Fruit fly (Drosophila melanogaster): Measurements from ENCODE around the gene Jon66Ci.

Gene Jon66Ci

dm6 chr3L:8424831-8425336 lies 33.5 kb downstream of the Jon66Ci start, which contains the start of gene Cbl (continued):
- TF ChIP-seq CG1024 (GFP tag; IDR thresholded peaks at IDR 0.05) (no peak), CG3163 (GFP tag; optimal IDR thresholded peaks at IDR 0.05) (no peak), D19A (tag; optimal IDR thresholded peaks at IDR 0.05) (no peak), CG11085 (GFP tag; IDR thresholded peaks at IDR 0.05) (no peak), CG16815 (GFP tag; optimal IDR thresholded peaks at IDR 0.05) (no peak), jigr1 (GFP tag; IDR thresholded peaks at IDR 0.05) (no peak), CG4617 (GFP tag; optimal IDR thresholded peaks at IDR 0.05; ENCODE audit: borderline replicate concordance) (peak; percentile 95), CG9609 (GFP tag; optimal IDR thresholded peaks at IDR 0.05) (no peak), BEAF-32 (GFP tag; optimal IDR thresholded peaks at IDR 0.05) (peak; percentile 49), nom (GFP tag; optimal IDR thresholded peaks at IDR 0.05) (peak; percentile 52), CG15601 (tag; optimal IDR thresholded peaks at IDR 0.05) (peak; percentile 53), nmo (GFP tag; optimal IDR thresholded peaks at IDR 0.05) (no peak), CG13424 (tag; optimal IDR thresholded peaks at IDR 0.05) (no peak), pho (GFP tag; optimal IDR thresholded peaks at IDR 0.05) (no peak), CG6254 (GFP tag; optimal IDR thresholded peaks at IDR 0.05) (no peak), CG17802 (tag; optimal IDR thresholded peaks at IDR 0.05) (no peak), dimm (GFP tag; IDR thresholded peaks at IDR 0.05) (no peak), sc (optimal IDR thresholded peaks at IDR 0.05) (no peak), sc (GFP tag; optimal IDR thresholded peaks at IDR 0.05) (no peak), croc (GFP tag; conservative IDR thresholded peaks at IDR 0.05) (no peak), CG18262 (tag; optimal IDR thresholded peaks at IDR 0.05) (peak; percentile 24), br (optimal IDR thresholded peaks at IDR 0.05) (no peak), pan (optimal IDR thresholded peaks at IDR 0.05) (no peak), pan (GFP tag; optimal IDR thresholded peaks at IDR 0.05 in 1 of 2, IDR thresholded peaks at IDR 0.05 in 1 of 2) (peak in 1 of 2 experiments; percentile 11), pb (GFP tag; optimal IDR thresholded peaks at IDR 0.05) (no peak), Antp (GFP tag; optimal IDR thresholded peaks at IDR 0.05) (no peak), CG7745 (tag; optimal IDR thresholded peaks at IDR 0.05) (no peak), sna (GFP tag; IDR thresholded peaks at IDR 0.05; ENCODE audit: partially characterized antibody) (no peak; the same call in 1 of the 2 replicates), HmgZ (tag; optimal IDR thresholded peaks at IDR 0.05) (peak; percentile 70), Poxn (GFP tag; IDR thresholded peaks at IDR 0.05) (no peak), Nf-YA (GFP tag; IDR thresholded peaks at IDR 0.05) (no peak), Camta (GFP tag; optimal IDR thresholded peaks at IDR 0.05) (no peak), CG1832 (GFP tag; optimal IDR thresholded peaks at IDR 0.05) (no peak), CG34224 (GFP tag; IDR thresholded peaks at IDR 0.05; ENCODE audit: partially characterized antibody) (peak; percentile 34; the same call in 1 of the 3 replicates), Fer3 (tag; optimal IDR thresholded peaks at IDR 0.05) (no peak), wdn (GFP tag; IDR thresholded peaks at IDR 0.05) (no peak), CG1792 (GFP tag; optimal IDR thresholded peaks at IDR 0.05) (no peak), CG10462 (GFP tag; optimal IDR thresholded peaks at IDR 0.05) (peak; percentile 36), da (GFP tag; optimal IDR thresholded peaks at IDR 0.05) (no peak), CG8765 (GFP tag; IDR thresholded peaks at IDR 0.05) (no peak), CG12071 (GFP tag; optimal IDR thresholded peaks at IDR 0.05) (no peak), PHDP (tag; optimal IDR thresholded peaks at IDR 0.05) (peak; percentile 4), bab2 (GFP tag; optimal IDR thresholded peaks at IDR 0.05) (no peak), stc (GFP tag; IDR thresholded peaks at IDR 0.05) (no peak), schlank (tag; optimal IDR thresholded peaks at IDR 0.05) (no peak), CG1647 (GFP tag; optimal IDR thresholded peaks at IDR 0.05) (no peak), cad (GFP tag; optimal IDR thresholded peaks at IDR 0.05) (no peak), Jarid2 (GFP tag; optimal IDR thresholded peaks at IDR 0.05) (no peak), NK7.1 (GFP tag; optimal IDR thresholded peaks at IDR 0.05) (no peak), CG13123 (GFP tag; optimal IDR thresholded peaks at IDR 0.05) (no peak), Fer2 (tag; optimal IDR thresholded peaks at IDR 0.05) (no peak), crp (GFP tag; optimal IDR thresholded peaks at IDR 0.05) (peak in 1 of 2 experiments; percentile 28)

Data from whole organism, embryonic.